Fruit fly (Drosophila melanogaster) whole organism, embryonic: ENCODE data around the gene ghi.

Source experiments
- B-H2 ChIP-seq: fragments of 200-800 bp; sonication (Bioruptor generic); optimal IDR thresholded peaks from 2 replicates; lab custom pipeline; 2018; ENCODE audit warnings: missing biosample characterization, mild to moderate bottlenecking, missing genetic modification characterization
- Bdp1 ChIP-seq: fragments of 200-800 bp; sonication (Bioruptor generic); optimal IDR thresholded peaks from 3 replicates; lab custom pipeline; 2016; ENCODE audit warnings: missing biosample characterization, missing genetic modification characterization
- CG10431 ChIP-seq: fragments of 200-800 bp; sonication (Bioruptor generic); optimal IDR thresholded peaks from 3 replicates; lab custom pipeline; 2018; ENCODE audit warnings: missing biosample characterization, mild to moderate bottlenecking, missing genetic modification characterization
- CG11247 ChIP-seq: fragments of 200-800 bp; sonication (Bioruptor generic); IDR thresholded peaks from 2 replicates; pipeline ENCODE4 v1.3.6; 2022; ENCODE audit warnings: missing biosample characterization, missing genetic modification characterization
- CG12155 ChIP-seq: fragments of 200-800 bp; sonication (Bioruptor generic); optimal IDR thresholded peaks from 3 replicates; lab custom pipeline; 2016; ENCODE audit warnings: missing biosample characterization, missing genetic modification characterization
- CG13424 ChIP-seq: fragments of 200-800 bp; sonication (Bioruptor generic); optimal IDR thresholded peaks from 2 replicates; lab custom pipeline; 2019; ENCODE audit warnings: missing biosample characterization, mild to moderate bottlenecking, missing genetic modification characterization, moderate library complexity
- CG15601 ChIP-seq: fragments of 200-800 bp; sonication (Bioruptor generic); optimal IDR thresholded peaks from 3 replicates; lab custom pipeline; 2019; ENCODE audit warnings: missing biosample characterization, mild to moderate bottlenecking, missing genetic modification characterization, moderate library complexity
- CG17802 ChIP-seq: fragments of 200-800 bp; sonication (Bioruptor generic); optimal IDR thresholded peaks from 2 replicates; lab custom pipeline; 2018; ENCODE audit warnings: missing biosample characterization, mild to moderate bottlenecking, missing genetic modification characterization, moderate library complexity
- CG2120 ChIP-seq: fragments of 200-800 bp; sonication (Bioruptor generic); optimal IDR thresholded peaks from 3 replicates; lab custom pipeline; 2016; ENCODE audit warnings: missing biosample characterization, missing genetic modification characterization
- CG2202 ChIP-seq: fragments of 200-800 bp; sonication (Bioruptor generic); optimal IDR thresholded peaks from 2 replicates; lab custom pipeline; 2018; ENCODE audit warnings: missing biosample characterization, mild to moderate bottlenecking, missing genetic modification characterization
- CG31388 ChIP-seq: fragments of 200-800 bp; sonication (Bioruptor generic); optimal IDR thresholded peaks from 2 replicates; lab custom pipeline; 2016; ENCODE audit warnings: missing biosample characterization, missing genetic modification characterization
- CG31441 ChIP-seq: fragments of 200-800 bp; sonication (Bioruptor generic); IDR thresholded peaks from 2 replicates; pipeline ENCODE4 v1.3.6; 2022; ENCODE audit warnings: missing biosample characterization, missing genetic modification characterization
- CG32767 ChIP-seq: fragments of 200-800 bp; sonication (Bioruptor generic); IDR thresholded peaks from 2 replicates; pipeline ENCODE4 v1.3.6; 2022; ENCODE audit warnings: missing biosample characterization, missing genetic modification characterization
- CG3281 ChIP-seq: fragments of 200-800 bp; sonication (Bioruptor generic); optimal IDR thresholded peaks from 3 replicates; lab custom pipeline; 2017; ENCODE audit warnings: missing biosample characterization, mild to moderate bottlenecking, missing genetic modification characterization
- CG33557 ChIP-seq: fragments of 200-800 bp; sonication (Bioruptor generic); optimal IDR thresholded peaks from 2 replicates; lab custom pipeline; 2019; ENCODE audit warnings: missing biosample characterization, mild to moderate bottlenecking, missing genetic modification characterization, moderate library complexity
- CG7357 ChIP-seq: fragments of 200-800 bp; sonication (Bioruptor generic); IDR thresholded peaks from 3 replicates; pipeline ENCODE4 v1.3.6; 2022; ENCODE audit warnings: missing biosample characterization, missing genetic modification characterization
- CG7786 ChIP-seq: fragments of 200-800 bp; sonication (Bioruptor generic); optimal IDR thresholded peaks from 2 replicates; lab custom pipeline; 2016; ENCODE audit warnings: missing biosample characterization, missing genetic modification characterization
- CG8290 ChIP-seq, 3 experiments: fragments of 200-800 bp; sonication (Bioruptor generic); optimal IDR thresholded peaks; 2 replicates each; lab custom pipeline; 2016 to 2019; ENCODE audit warnings: missing biosample characterization in 3 of 3, missing genetic modification characterization in 3 of 3, mild to moderate bottlenecking in 2 of 3, moderate library complexity in 1 of 3
- CG8924 ChIP-seq: fragments of 200-800 bp; optimal IDR thresholded peaks from 3 replicates; lab custom pipeline; 2019; ENCODE audit warnings: missing biosample characterization, mild to moderate bottlenecking, missing genetic modification characterization, moderate library complexity
- CG9727 ChIP-seq: fragments of 200-800 bp; sonication (Bioruptor generic); optimal IDR thresholded peaks from 3 replicates; lab custom pipeline; 2017; ENCODE audit warnings: missing biosample characterization, mild to moderate bottlenecking, missing genetic modification characterization
- CrebB ChIP-seq: fragments of 200-800 bp; sonication (Bioruptor generic); optimal IDR thresholded peaks from 3 replicates; lab custom pipeline; 2018; ENCODE audit warnings: missing biosample characterization, mild to moderate bottlenecking, missing genetic modification characterization
- Dip3 ChIP-seq: fragments of 200-800 bp; sonication (Bioruptor generic); optimal IDR thresholded peaks from 3 replicates; lab custom pipeline; 2016; ENCODE audit warnings: missing biosample characterization, missing genetic modification characterization
- Ets65A ChIP-seq: fragments of 200-800 bp; sonication (Bioruptor generic); peaks from one replicate; lab custom pipeline; 2016; ENCODE audit warnings: missing biosample characterization, missing genetic modification characterization
- Gsc ChIP-seq: fragments of 200-800 bp; sonication (Bioruptor generic); IDR thresholded peaks from 2 replicates; pipeline ENCODE4 v1.3.6; 2022; ENCODE audit warnings: missing biosample characterization, missing genetic modification characterization
- Hr39 ChIP-seq: fragments of >200 bp; optimal IDR thresholded peaks from 2 replicates; lab custom pipeline; 2017
- Lim3 ChIP-seq: fragments of 200-800 bp; sonication (Bioruptor generic); IDR thresholded peaks from 2 replicates; pipeline ENCODE4 v1.3.6; 2022; ENCODE audit warnings: missing biosample characterization, missing genetic modification characterization
- NfI ChIP-seq: fragments of 200-800 bp; sonication (Bioruptor generic); optimal IDR thresholded peaks from 3 replicates; lab custom pipeline; 2018; ENCODE audit warnings: missing biosample characterization, mild to moderate bottlenecking, missing genetic modification characterization, moderate library complexity
- Opbp ChIP-seq: fragments of 200-800 bp; sonication (Bioruptor generic); IDR thresholded peaks from 3 replicates; pipeline ENCODE4 v1.3.6; 2022; ENCODE audit warnings: missing biosample characterization, missing genetic modification characterization; ENCODE audit not compliant: partially characterized antibody
- Taf1 ChIP-seq: fragments of 200-800 bp; sonication (Bioruptor generic); IDR thresholded peaks from 2 replicates; pipeline ENCODE4 v1.3.6; 2022; ENCODE audit warnings: missing biosample characterization, missing genetic modification characterization
- Trl ChIP-seq, 3 experiments: fragments of >200 bp in 2 of 3; fragments of 200-800 bp in 1 of 3; sonication (Bioruptor generic) in 1 of 3; optimal IDR thresholded peaks; 2 replicates in 1 of 3; 3 replicates in 2 of 3; lab custom pipeline; 2016 to 2017; ENCODE audit warnings: missing biosample characterization in 1 of 3, missing genetic modification characterization in 1 of 3
- Vsx1 ChIP-seq: fragments of 200-800 bp; sonication (Bioruptor generic); optimal IDR thresholded peaks from 2 replicates; lab custom pipeline; 2017; ENCODE audit warnings: missing biosample characterization, mild to moderate bottlenecking, missing genetic modification characterization, missing genetic modification reagents
- ac ChIP-seq: fragments of 200-800 bp; sonication (Bioruptor generic); optimal IDR thresholded peaks from 3 replicates; lab custom pipeline; 2017; ENCODE audit warnings: missing biosample characterization, mild to moderate bottlenecking, missing genetic modification characterization
- bsh ChIP-seq, 2 experiments: fragments of 200-800 bp; sonication (Bioruptor generic); optimal IDR thresholded peaks; 2 replicates each; lab custom pipeline; 2017 to 2018; ENCODE audit warnings: mild to moderate bottlenecking in 2 of 2, missing biosample characterization in 2 of 2, missing genetic modification characterization in 2 of 2, moderate library complexity in 1 of 2
- cas ChIP-seq: fragments of 200-800 bp; sonication (Bioruptor generic); IDR thresholded peaks from 2 replicates; pipeline ENCODE4 v1.3.6; 2022; ENCODE audit warnings: missing biosample characterization, missing genetic modification characterization
- crol ChIP-seq: fragments of 200-800 bp; sonication (Bioruptor generic); IDR thresholded peaks from 2 replicates; pipeline ENCODE4 v1.3.6; 2022; ENCODE audit warnings: missing biosample characterization, missing genetic modification characterization
- dan ChIP-seq: fragments of 200-800 bp; sonication (Bioruptor generic); IDR thresholded peaks from 2 replicates; pipeline ENCODE4 v1.3.6; 2022; ENCODE audit warnings: missing biosample characterization, missing genetic modification characterization
- fd102C ChIP-seq: fragments of 200-800 bp; sonication (Bioruptor generic); optimal IDR thresholded peaks from 2 replicates; lab custom pipeline; 2018; ENCODE audit warnings: missing biosample characterization, mild to moderate bottlenecking, missing genetic modification characterization, moderate library complexity
- fd3F ChIP-seq: fragments of 200-800 bp; sonication (Bioruptor generic); optimal IDR thresholded peaks from 2 replicates; lab custom pipeline; 2018; ENCODE audit warnings: missing biosample characterization, mild to moderate bottlenecking, missing genetic modification characterization, moderate library complexity
- ftz-f1 ChIP-seq: fragments of 200-800 bp; sonication (Bioruptor generic); optimal IDR thresholded peaks from 2 replicates; lab custom pipeline; 2016; ENCODE audit warnings: missing biosample characterization, missing genetic modification characterization
- jing ChIP-seq: fragments of 200-800 bp; sonication (Bioruptor generic); optimal IDR thresholded peaks from 2 replicates; lab custom pipeline; 2018; ENCODE audit warnings: missing biosample characterization, mild to moderate bottlenecking, missing genetic modification characterization
- mld ChIP-seq: fragments of 200-800 bp; sonication (Bioruptor generic); IDR thresholded peaks from 3 replicates; pipeline ENCODE4 v1.3.6; 2022; ENCODE audit warnings: missing biosample characterization, missing genetic modification characterization; ENCODE audit not compliant: partially characterized antibody
- nom ChIP-seq: fragments of 200-800 bp; sonication (Bioruptor generic); optimal IDR thresholded peaks from 2 replicates; lab custom pipeline; 2017; ENCODE audit warnings: missing biosample characterization, missing genetic modification characterization, mild to moderate bottlenecking, moderate library complexity, missing genetic modification reagents
- sens-2 ChIP-seq: fragments of 200-800 bp; sonication (Bioruptor generic); IDR thresholded peaks from 2 replicates; pipeline ENCODE4 v1.3.6; 2022; ENCODE audit warnings: missing biosample characterization, missing genetic modification characterization
- sima ChIP-seq: fragments of 200-800 bp; sonication (Bioruptor generic); optimal IDR thresholded peaks from 2 replicates; lab custom pipeline; 2016; ENCODE audit warnings: missing biosample characterization, missing genetic modification characterization
- so ChIP-seq: fragments of 200-800 bp; sonication (Bioruptor generic); IDR thresholded peaks from 3 replicates; pipeline ENCODE4 v1.3.6; 2022; ENCODE audit warnings: missing biosample characterization, missing genetic modification characterization
- sr ChIP-seq: fragments of 200-800 bp; sonication (Bioruptor generic); IDR thresholded peaks from 3 replicates; pipeline ENCODE4 v1.3.6; 2022; ENCODE audit warnings: missing biosample characterization, missing genetic modification characterization
- stwl ChIP-seq: fragments of 200-800 bp; sonication (Bioruptor generic); optimal IDR thresholded peaks from 3 replicates; lab custom pipeline; 2018; ENCODE audit warnings: missing biosample characterization, mild to moderate bottlenecking, missing genetic modification characterization, moderate library complexity
- tna ChIP-seq: fragments of 200-800 bp; sonication (Bioruptor generic); IDR thresholded peaks from 2 replicates; pipeline ENCODE4 v1.3.6; 2022; ENCODE audit warnings: missing biosample characterization, missing genetic modification characterization; ENCODE audit not compliant: partially characterized antibody
- trh ChIP-seq: fragments of 200-800 bp; sonication (Bioruptor generic); optimal IDR thresholded peaks from 2 replicates; lab custom pipeline; 2016; ENCODE audit warnings: missing biosample characterization, missing genetic modification characterization
- wdn ChIP-seq: fragments of 200-800 bp; sonication (Bioruptor generic); IDR thresholded peaks from 2 replicates; pipeline ENCODE4 v1.3.6; 2022; ENCODE audit warnings: missing biosample characterization, missing genetic modification characterization
- zf30C ChIP-seq: fragments of 200-800 bp; sonication (Bioruptor generic); optimal IDR thresholded peaks from 3 replicates; lab custom pipeline; 2018; ENCODE audit warnings: missing biosample characterization, mild to moderate bottlenecking, missing genetic modification characterization

The ghi gene

DNA sequence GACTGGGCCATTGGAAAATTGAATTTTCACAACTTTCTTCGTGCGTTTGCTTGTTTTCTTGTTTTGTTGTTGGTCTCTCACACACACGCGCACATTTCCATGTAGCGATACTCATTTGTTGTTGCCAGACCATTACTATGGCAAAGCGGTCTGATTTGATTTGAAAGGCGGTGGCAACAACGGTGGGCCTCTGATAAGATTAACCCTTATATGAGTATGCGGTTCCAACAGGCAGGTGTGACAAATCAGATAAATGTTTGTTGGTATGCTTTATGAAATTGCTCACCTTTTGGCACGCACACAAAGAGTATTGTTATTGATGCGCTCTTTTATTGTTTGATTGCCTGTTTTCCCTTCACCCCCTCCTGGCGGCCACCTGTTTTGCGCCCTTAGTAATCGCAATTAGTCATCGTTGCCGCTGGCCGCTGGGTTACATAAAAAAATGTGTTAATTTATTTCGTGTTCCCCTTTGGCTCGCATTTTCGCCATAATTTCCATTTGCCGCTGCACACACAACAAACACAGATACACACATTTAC is 4.4 kb upstream of the ghi start (continued):
- TF ChIP-seq CG9727 (GFP tag; lab: Kevin White, UChicago), result no peak
- TF ChIP-seq nom (GFP tag; lab: Kevin White, UChicago), result no peak
- no peak for TF ChIP-seq CG31441 (GFP tag; lab: Robert Waterston, UW)
- no peak for TF ChIP-seq CG7357 (GFP tag; lab: Robert Waterston, UW)
- no peak for TF ChIP-seq Vsx1 (GFP tag; lab: Kevin White, UChicago)
- peak; percentile 97 for TF ChIP-seq CG10431 (GFP tag; lab: Kevin White, UChicago)
- TF ChIP-seq mld (GFP tag; lab: Robert Waterston, UW), result no peak
- no peak for TF ChIP-seq Dip3 (GFP tag; lab: Kevin White, UChicago)
- TF ChIP-seq Hr39 (lab: Kevin White, UChicago), result no peak
- no peak for TF ChIP-seq Bdp1
- no peak for TF ChIP-seq Gsc
- TF ChIP-seq so (GFP tag; lab: Robert Waterston, UW), result no peak
- no peak for TF ChIP-seq trh (GFP tag; lab: Kevin White, UChicago)
- no peak for TF ChIP-seq ac (GFP tag; lab: Kevin White, UChicago)
- TF ChIP-seq CG8290 (GFP tag; optimal IDR thresholded peaks at IDR 0.05; lab: Kevin White, UChicago), result no peak
- peak in 1 of 2 experiments; percentile 20 for TF ChIP-seq CG8290 (tag; optimal IDR thresholded peaks at IDR 0.05; lab: Kevin White, UChicago)
- no peak for TF ChIP-seq CG13424 (tag; lab: Kevin White, UChicago)
- no peak for TF ChIP-seq Opbp (GFP tag; lab: Robert Waterston, UW)
- TF ChIP-seq CG7786 (GFP tag; lab: Kevin White, UChicago), result no peak
- TF ChIP-seq sr (GFP tag; lab: Robert Waterston, UW), result no peak
- no peak for TF ChIP-seq CG15601 (tag; lab: Kevin White, UChicago)
- no peak for TF ChIP-seq zf30C (GFP tag; lab: Kevin White, UChicago)
- TF ChIP-seq dan (GFP tag; lab: Robert Waterston, UW), result no peak
- no peak for TF ChIP-seq CG11247 (GFP tag; lab: Robert Waterston, UW)
- TF ChIP-seq sima (GFP tag; lab: Kevin White, UChicago), result no peak
- no peak for TF ChIP-seq wdn
- TF ChIP-seq NfI (GFP tag; lab: Kevin White, UChicago), result no peak
- no peak for TF ChIP-seq Trl (optimal IDR thresholded peaks at IDR 0.05; lab: Kevin White, UChicago)
- TF ChIP-seq Trl (GFP tag; optimal IDR thresholded peaks at IDR 0.05; lab: Kevin White, UChicago), result no peak
- TF ChIP-seq tna (GFP tag; lab: Robert Waterston, UW), result no peak
- TF ChIP-seq jing (GFP tag; lab: Kevin White, UChicago), result no peak
- no peak for TF ChIP-seq CG17802
- no peak for TF ChIP-seq CG2202 (tag; lab: Kevin White, UChicago)
- no peak for TF ChIP-seq ftz-f1 (GFP tag; lab: Kevin White, UChicago)
- no peak for TF ChIP-seq Ets65A
- no peak for TF ChIP-seq cas
- TF ChIP-seq CG31388, result no peak
- TF ChIP-seq CG2120 (GFP tag; lab: Kevin White, UChicago), result peak; percentile 30
- TF ChIP-seq Taf1, result no peak
- TF ChIP-seq CG32767 (GFP tag; lab: Robert Waterston, UW), result 0 out of 2 replicates have a peak, but pooled peaks have one; percentile 7
- no peak for TF ChIP-seq CG3281
- TF ChIP-seq CG12155 (GFP tag; lab: Kevin White, UChicago), result no peak
- TF ChIP-seq Lim3 (GFP tag; lab: Robert Waterston, UW), result no peak
- no peak for TF ChIP-seq bsh (GFP tag; optimal IDR thresholded peaks at IDR 0.05; lab: Kevin White, UChicago)
- peak; percentile 56; the same call in 1 of the 2 replicates for TF ChIP-seq crol (GFP tag; lab: Robert Waterston, UW)
- TF ChIP-seq stwl, result no peak
- TF ChIP-seq fd102C (GFP tag; lab: Kevin White, UChicago), result no peak
- TF ChIP-seq CG33557, result no peak
- TF ChIP-seq sens-2 (GFP tag; lab: Robert Waterston, UW), result no peak
- no peak for TF ChIP-seq B-H2 (GFP tag; lab: Kevin White, UChicago)
- no peak for TF ChIP-seq CrebB (tag; lab: Kevin White, UChicago)
- peak; percentile 5 for TF ChIP-seq CG8924 (tag; lab: Kevin White, UChicago)
- no peak for TF ChIP-seq fd3F (GFP tag; lab: Kevin White, UChicago)
